Fruit fly (Drosophila melanogaster) whole organism, adult: ENCODE data around the gene CG9733.

Source experiments
- CG11617 ChIP-seq: fragments of 200-800 bp; sonication (Bioruptor generic); optimal IDR thresholded peaks from 2 replicates; lab custom pipeline; 2017; ENCODE audit warnings: mild to moderate bottlenecking, missing biosample characterization, missing genetic modification reagents, missing genetic modification characterization
- CG12768 ChIP-seq: fragments of 200-800 bp; sonication (Bioruptor generic); optimal IDR thresholded peaks from 2 replicates; lab custom pipeline; 2017; ENCODE audit warnings: missing biosample characterization, missing genetic modification characterization, mild to moderate bottlenecking, moderate library complexity, missing genetic modification reagents
- CG14711 ChIP-seq: fragments of 200-800 bp; sonication (Bioruptor generic); optimal IDR thresholded peaks from 2 replicates; lab custom pipeline; 2018; ENCODE audit warnings: missing biosample characterization, mild to moderate bottlenecking, missing genetic modification characterization, moderate library complexity
- CG1620 ChIP-seq: fragments of 200-800 bp; sonication (Bioruptor generic); optimal IDR thresholded peaks from 2 replicates; lab custom pipeline; 2016; ENCODE audit warnings: missing biosample characterization, missing genetic modification characterization
- CG33017 ChIP-seq: fragments of 200-800 bp; sonication (Bioruptor generic); optimal IDR thresholded peaks from 2 replicates; lab custom pipeline; 2018; ENCODE audit warnings: missing biosample characterization, mild to moderate bottlenecking, missing genetic modification characterization, moderate library complexity
- CG5204 ChIP-seq: fragments of 200-800 bp; sonication (Bioruptor generic); optimal IDR thresholded peaks from 2 replicates; lab custom pipeline; 2016; ENCODE audit warnings: missing biosample characterization, missing genetic modification characterization
- CG7045 ChIP-seq: fragments of 200-800 bp; sonication (Bioruptor generic); optimal IDR thresholded peaks from 2 replicates; lab custom pipeline; 2017; ENCODE audit warnings: missing biosample characterization, mild to moderate bottlenecking, missing genetic modification characterization
- CG7101 ChIP-seq: fragments of 200-800 bp; sonication (Bioruptor generic); optimal IDR thresholded peaks from 2 replicates; lab custom pipeline; 2018; ENCODE audit warnings: missing biosample characterization, mild to moderate bottlenecking, missing genetic modification characterization, moderate library complexity
- Clk ChIP-seq: fragments of 200-800 bp; sonication (Bioruptor generic); optimal IDR thresholded peaks from 2 replicates; lab custom pipeline; 2017; ENCODE audit warnings: missing biosample characterization, missing genetic modification characterization
- Crg-1 ChIP-seq: fragments of 200-800 bp; sonication (Bioruptor generic); optimal IDR thresholded peaks from 2 replicates; lab custom pipeline; 2016; ENCODE audit warnings: missing biosample characterization, missing genetic modification characterization
- Hr96 ChIP-seq: fragments of 200-800 bp; sonication (Bioruptor generic); optimal IDR thresholded peaks from 2 replicates; lab custom pipeline; 2016; ENCODE audit warnings: missing biosample characterization, missing genetic modification characterization
- Mnt ChIP-seq: fragments of 200-800 bp; sonication (Bioruptor generic); optimal IDR thresholded peaks from 2 replicates; lab custom pipeline; 2016; ENCODE audit warnings: missing biosample characterization, mild to moderate bottlenecking, missing genetic modification characterization
- bab1 ChIP-seq: fragments of 200-800 bp; sonication (Bioruptor generic); optimal IDR thresholded peaks from 3 replicates; lab custom pipeline; 2019; ENCODE audit warnings: missing biosample characterization, mild to moderate bottlenecking, missing genetic modification characterization, moderate library complexity
- cic ChIP-seq: fragments of 200-800 bp; sonication (Bioruptor generic); optimal IDR thresholded peaks from 2 replicates; lab custom pipeline; 2017; ENCODE audit warnings: missing biosample characterization, mild to moderate bottlenecking, missing genetic modification characterization, moderate library complexity
- cnc ChIP-seq, 2 experiments: fragments of >200 bp; optimal IDR thresholded peaks; 2 replicates each; lab custom pipeline; 2017
- kay ChIP-seq: fragments of 200-800 bp; sonication (Bioruptor generic); peaks from one replicate; lab custom pipeline; 2016; ENCODE audit warnings: missing biosample characterization, missing genetic modification characterization, borderline replicate concordance
- ovo ChIP-seq: fragments of 200-800 bp; sonication (Bioruptor generic); optimal IDR thresholded peaks from 2 replicates; lab custom pipeline; 2016; ENCODE audit warnings: missing biosample characterization, missing genetic modification characterization
- pad ChIP-seq: fragments of 200-800 bp; sonication (Bioruptor generic); optimal IDR thresholded peaks from 3 replicates; lab custom pipeline; 2017; ENCODE audit warnings: missing biosample characterization, missing genetic modification characterization, mild to moderate bottlenecking, moderate library complexity, missing genetic modification reagents
- tj ChIP-seq: fragments of 200-800 bp; sonication (Bioruptor generic); optimal IDR thresholded peaks from 3 replicates; lab custom pipeline; 2017; ENCODE audit warnings: missing biosample characterization, mild to moderate bottlenecking, missing genetic modification characterization, moderate library complexity
- toe ChIP-seq: fragments of 200-800 bp; sonication (Bioruptor generic); optimal IDR thresholded peaks from 2 replicates; lab custom pipeline; 2016; ENCODE audit warnings: missing biosample characterization, missing genetic modification characterization

The CG9733 gene

dm6 chr3R:30240245-30240644, 6.3 kb downstream of the CG9733 start:
- no peak for TF ChIP-seq cnc (optimal IDR thresholded peaks at IDR 0.05; lab: Kevin White, UChicago)
- no peak for TF ChIP-seq CG11617 (GFP tag; lab: Kevin White, UChicago)
- TF ChIP-seq kay (GFP tag; lab: Kevin White, UChicago) = no peak
- no peak for TF ChIP-seq tj (GFP tag; lab: Kevin White, UChicago)
- TF ChIP-seq CG1620 (GFP tag; lab: Kevin White, UChicago) = no peak
- TF ChIP-seq Clk (GFP tag; lab: Kevin White, UChicago) = no peak
- no peak for TF ChIP-seq pad (GFP tag; lab: Kevin White, UChicago)
- no peak for TF ChIP-seq toe (GFP tag; lab: Kevin White, UChicago)
- TF ChIP-seq CG7101 (tag; lab: Kevin White, UChicago) = no peak
- TF ChIP-seq CG5204 (GFP tag; lab: Kevin White, UChicago) = no peak
- no peak for TF ChIP-seq CG14711 (tag; lab: Kevin White, UChicago)
- TF ChIP-seq Crg-1 (GFP tag; lab: Kevin White, UChicago) = no peak
- TF ChIP-seq cic (GFP tag; lab: Kevin White, UChicago) = no peak
- TF ChIP-seq bab1 = no peak
- no peak for TF ChIP-seq CG7045 (GFP tag; lab: Kevin White, UChicago)
- TF ChIP-seq CG33017 = no peak
- no peak for TF ChIP-seq Hr96 (GFP tag; lab: Kevin White, UChicago)
- no peak for TF ChIP-seq ovo (GFP tag; lab: Kevin White, UChicago)
- TF ChIP-seq CG12768 (GFP tag; lab: Kevin White, UChicago) = no peak
- no peak for TF ChIP-seq Mnt (GFP tag; lab: Kevin White, UChicago)

- no peak for TF ChIP-seq CG12768 (GFP tag; lab: Kevin White, UChicago)
- no peak for TF ChIP-seq Clk (GFP tag; lab: Kevin White, UChicago)
- TF ChIP-seq CG7101 (tag; lab: Kevin White, UChicago) = no peak
- no peak for TF ChIP-seq CG7045 (GFP tag; lab: Kevin White, UChicago)
- TF ChIP-seq Hr96 (GFP tag; lab: Kevin White, UChicago) = no peak
- no peak for TF ChIP-seq CG14711 (tag; lab: Kevin White, UChicago)
- no peak for TF ChIP-seq kay (GFP tag; lab: Kevin White, UChicago)
- no peak for TF ChIP-seq CG11617 (GFP tag; lab: Kevin White, UChicago)
- no peak for TF ChIP-seq toe (GFP tag; lab: Kevin White, UChicago)
Measured at dm6 chr3R:30237634-30238033, 8.9 kb downstream of the CG9733 start, which contains the start of gene CG43448. Gene CG43448, minus strand, starts transcription at chr3R:30237734.

DNA sequence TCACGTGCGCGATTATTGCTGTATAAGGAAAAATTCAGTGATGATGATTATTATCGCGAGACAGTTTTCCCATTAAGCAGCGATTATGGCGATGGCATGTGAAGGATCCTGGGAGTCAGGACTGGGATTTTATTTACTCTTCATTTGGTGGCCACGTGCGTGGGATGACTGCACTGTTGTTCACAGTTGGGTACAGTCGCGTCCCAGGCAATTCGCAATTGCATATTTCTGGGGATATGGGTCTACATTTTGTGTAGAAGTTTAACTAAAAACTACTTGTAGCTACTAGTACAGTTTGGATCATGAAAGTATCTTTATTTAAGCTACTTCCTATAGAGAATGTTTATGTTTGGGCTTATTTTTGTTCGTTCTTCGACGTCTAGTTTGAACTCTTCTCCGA, 9.5 kb downstream of the CG9733 start:
- no peak for TF ChIP-seq ovo (GFP tag; lab: Kevin White, UChicago)
- TF ChIP-seq toe (GFP tag; lab: Kevin White, UChicago) = no peak
- TF ChIP-seq kay (GFP tag; lab: Kevin White, UChicago) = no peak
- TF ChIP-seq CG1620 (GFP tag; lab: Kevin White, UChicago) = no peak
- TF ChIP-seq CG7101 (tag; lab: Kevin White, UChicago) = no peak
- TF ChIP-seq CG14711 (tag; lab: Kevin White, UChicago) = no peak
- no peak for TF ChIP-seq CG12768 (GFP tag; lab: Kevin White, UChicago)
- TF ChIP-seq CG33017 = no peak
- TF ChIP-seq Crg-1 (GFP tag; lab: Kevin White, UChicago) = no peak
- no peak for TF ChIP-seq tj (GFP tag; lab: Kevin White, UChicago)

dm6 chr3R:30235253-30235652, 11.2 kb downstream of the CG9733 start:
- TF ChIP-seq pad (GFP tag; lab: Kevin White, UChicago) (no peak), cnc (optimal IDR thresholded peaks at IDR 0.05; lab: Kevin White, UChicago) (no peak), CG11617 (GFP tag; lab: Kevin White, UChicago) (no peak), tj (GFP tag; lab: Kevin White, UChicago) (no peak)

DNA sequence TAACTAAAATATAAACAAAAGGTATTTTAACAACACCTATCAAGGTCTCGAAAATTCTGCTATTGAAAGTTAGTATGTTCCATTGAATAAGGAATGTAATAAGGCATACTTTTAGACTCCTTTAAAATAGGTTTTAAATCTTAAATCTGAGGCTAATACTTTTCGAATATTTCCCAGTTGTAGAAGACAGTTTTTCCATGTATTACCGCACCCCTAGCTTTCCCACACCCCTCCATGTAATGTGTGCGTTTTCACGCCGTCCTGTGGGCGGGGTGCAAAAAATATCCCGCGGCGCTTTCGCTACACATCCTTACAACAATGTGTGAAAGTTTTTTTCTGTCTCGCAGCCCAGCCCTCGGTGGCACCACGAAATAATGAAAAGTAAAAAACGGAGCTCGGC, 21.9 kb downstream of the CG9733 start:
- TF ChIP-seq Hr96 (GFP tag; lab: Kevin White, UChicago) = no peak
- TF ChIP-seq CG7045 (GFP tag; lab: Kevin White, UChicago) = no peak
- no peak for TF ChIP-seq kay (GFP tag; lab: Kevin White, UChicago)
- TF ChIP-seq CG1620 (GFP tag; lab: Kevin White, UChicago) = no peak
- no peak for TF ChIP-seq tj (GFP tag; lab: Kevin White, UChicago)
- TF ChIP-seq Clk (GFP tag; lab: Kevin White, UChicago) = no peak
- TF ChIP-seq cic (GFP tag; lab: Kevin White, UChicago) = no peak
- no peak for TF ChIP-seq cnc (optimal IDR thresholded peaks at IDR 0.05; lab: Kevin White, UChicago)
- no peak for TF ChIP-seq Mnt (GFP tag; lab: Kevin White, UChicago)
- no peak for TF ChIP-seq Crg-1 (GFP tag; lab: Kevin White, UChicago)
- TF ChIP-seq toe (GFP tag; lab: Kevin White, UChicago) = no peak
- TF ChIP-seq CG5204 (GFP tag; lab: Kevin White, UChicago) = no peak
- no peak for TF ChIP-seq bab1
- TF ChIP-seq CG14711 (tag; lab: Kevin White, UChicago) = no peak

dm6 chr3R:30222236-30222635, 24.3 kb downstream of the CG9733 start:
- TF ChIP-seq ovo (GFP tag; lab: Kevin White, UChicago) (no peak), Mnt (GFP tag; lab: Kevin White, UChicago) (no peak), CG14711 (tag; lab: Kevin White, UChicago) (no peak), tj (GFP tag; lab: Kevin White, UChicago) (no peak), cic (GFP tag; lab: Kevin White, UChicago) (no peak), pad (GFP tag; lab: Kevin White, UChicago) (no peak), CG5204 (GFP tag; lab: Kevin White, UChicago) (no peak), CG33017 (no peak), CG7045 (GFP tag; lab: Kevin White, UChicago) (no peak)
